Fruit fly (Drosophila melanogaster) whole organism, adult: ENCODE measurements around the gene Decay.

ENCODE experiments used
- CG11617 ChIP-seq: fragments of 200-800 bp; sonication (Bioruptor generic); optimal IDR thresholded peaks from 2 replicates; lab custom pipeline; 2017; ENCODE audit warnings: mild to moderate bottlenecking, missing biosample characterization, missing genetic modification reagents, missing genetic modification characterization
- CG12768 ChIP-seq: fragments of 200-800 bp; sonication (Bioruptor generic); optimal IDR thresholded peaks from 2 replicates; lab custom pipeline; 2017; ENCODE audit warnings: missing biosample characterization, missing genetic modification characterization, mild to moderate bottlenecking, moderate library complexity, missing genetic modification reagents
- CG14711 ChIP-seq: fragments of 200-800 bp; sonication (Bioruptor generic); optimal IDR thresholded peaks from 2 replicates; lab custom pipeline; 2018; ENCODE audit warnings: missing biosample characterization, mild to moderate bottlenecking, missing genetic modification characterization, moderate library complexity
- CG1620 ChIP-seq: fragments of 200-800 bp; sonication (Bioruptor generic); optimal IDR thresholded peaks from 2 replicates; lab custom pipeline; 2016; ENCODE audit warnings: missing biosample characterization, missing genetic modification characterization
- CG33017 ChIP-seq: fragments of 200-800 bp; sonication (Bioruptor generic); optimal IDR thresholded peaks from 2 replicates; lab custom pipeline; 2018; ENCODE audit warnings: missing biosample characterization, mild to moderate bottlenecking, missing genetic modification characterization, moderate library complexity
- CG5204 ChIP-seq: fragments of 200-800 bp; sonication (Bioruptor generic); optimal IDR thresholded peaks from 2 replicates; lab custom pipeline; 2016; ENCODE audit warnings: missing biosample characterization, missing genetic modification characterization
- CG7045 ChIP-seq: fragments of 200-800 bp; sonication (Bioruptor generic); optimal IDR thresholded peaks from 2 replicates; lab custom pipeline; 2017; ENCODE audit warnings: missing biosample characterization, mild to moderate bottlenecking, missing genetic modification characterization
- CG7101 ChIP-seq: fragments of 200-800 bp; sonication (Bioruptor generic); optimal IDR thresholded peaks from 2 replicates; lab custom pipeline; 2018; ENCODE audit warnings: missing biosample characterization, mild to moderate bottlenecking, missing genetic modification characterization, moderate library complexity
- Clk ChIP-seq: fragments of 200-800 bp; sonication (Bioruptor generic); optimal IDR thresholded peaks from 2 replicates; lab custom pipeline; 2017; ENCODE audit warnings: missing biosample characterization, missing genetic modification characterization
- Crg-1 ChIP-seq: fragments of 200-800 bp; sonication (Bioruptor generic); optimal IDR thresholded peaks from 2 replicates; lab custom pipeline; 2016; ENCODE audit warnings: missing biosample characterization, missing genetic modification characterization
- Hr96 ChIP-seq: fragments of 200-800 bp; sonication (Bioruptor generic); optimal IDR thresholded peaks from 2 replicates; lab custom pipeline; 2016; ENCODE audit warnings: missing biosample characterization, missing genetic modification characterization
- Mnt ChIP-seq: fragments of 200-800 bp; sonication (Bioruptor generic); optimal IDR thresholded peaks from 2 replicates; lab custom pipeline; 2016; ENCODE audit warnings: missing biosample characterization, mild to moderate bottlenecking, missing genetic modification characterization
- bab1 ChIP-seq: fragments of 200-800 bp; sonication (Bioruptor generic); optimal IDR thresholded peaks from 3 replicates; lab custom pipeline; 2019; ENCODE audit warnings: missing biosample characterization, mild to moderate bottlenecking, missing genetic modification characterization, moderate library complexity
- cic ChIP-seq: fragments of 200-800 bp; sonication (Bioruptor generic); optimal IDR thresholded peaks from 2 replicates; lab custom pipeline; 2017; ENCODE audit warnings: missing biosample characterization, mild to moderate bottlenecking, missing genetic modification characterization, moderate library complexity
- cnc ChIP-seq, 2 experiments: fragments of >200 bp; optimal IDR thresholded peaks; 2 replicates each; lab custom pipeline; 2017
- kay ChIP-seq: fragments of 200-800 bp; sonication (Bioruptor generic); peaks from one replicate; lab custom pipeline; 2016; ENCODE audit warnings: missing biosample characterization, missing genetic modification characterization, borderline replicate concordance
- ovo ChIP-seq: fragments of 200-800 bp; sonication (Bioruptor generic); optimal IDR thresholded peaks from 2 replicates; lab custom pipeline; 2016; ENCODE audit warnings: missing biosample characterization, missing genetic modification characterization
- pad ChIP-seq: fragments of 200-800 bp; sonication (Bioruptor generic); optimal IDR thresholded peaks from 3 replicates; lab custom pipeline; 2017; ENCODE audit warnings: missing biosample characterization, missing genetic modification characterization, mild to moderate bottlenecking, moderate library complexity, missing genetic modification reagents
- tj ChIP-seq: fragments of 200-800 bp; sonication (Bioruptor generic); optimal IDR thresholded peaks from 3 replicates; lab custom pipeline; 2017; ENCODE audit warnings: missing biosample characterization, mild to moderate bottlenecking, missing genetic modification characterization, moderate library complexity
- toe ChIP-seq: fragments of 200-800 bp; sonication (Bioruptor generic); optimal IDR thresholded peaks from 2 replicates; lab custom pipeline; 2016; ENCODE audit warnings: missing biosample characterization, missing genetic modification characterization

Decay gene

dm6 chr3R:16500919-16501851, at the start of gene Decay:
Decay (minus strand) TSS chr3R:16501050.
- TF ChIP-seq CG12768 (no peak), pad (peak; percentile 94), CG11617 (peak; percentile 33), Hr96 (GFP tag; lab: Kevin White, UChicago) (peak; percentile 26), kay (peak; percentile 53), CG7101 (tag; lab: Kevin White, UChicago) (no peak), CG5204 (GFP tag; lab: Kevin White, UChicago) (no peak)

dm6 chr3R:16545705-16546104, 44.9 kb upstream of the Decay start:
- no peak for TF ChIP-seq CG11617
- TF ChIP-seq Hr96 (GFP tag; lab: Kevin White, UChicago): no peak
- TF ChIP-seq CG12768: no peak
- TF ChIP-seq Mnt (GFP tag; lab: Kevin White, UChicago): no peak
- TF ChIP-seq CG7101 (tag; lab: Kevin White, UChicago): no peak
- no peak for TF ChIP-seq CG5204 (GFP tag; lab: Kevin White, UChicago)
- no peak for TF ChIP-seq CG1620 (GFP tag; lab: Kevin White, UChicago)
- TF ChIP-seq pad: no peak
- no peak for TF ChIP-seq CG33017 (tag; lab: Kevin White, UChicago)
- TF ChIP-seq tj (GFP tag; lab: Kevin White, UChicago): no peak
- TF ChIP-seq ovo: no peak
- no peak for TF ChIP-seq Clk (GFP tag; lab: Kevin White, UChicago)
- TF ChIP-seq CG7045 (GFP tag; lab: Kevin White, UChicago): no peak
- no peak for TF ChIP-seq CG14711 (tag; lab: Kevin White, UChicago)
- TF ChIP-seq cnc (optimal IDR thresholded peaks at IDR 0.05; lab: Kevin White, UChicago): no peak

- TF ChIP-seq CG7101 (tag; lab: Kevin White, UChicago) (no peak), CG1620 (GFP tag; lab: Kevin White, UChicago) (no peak)
These were observed 41.7 kb upstream of the Decay start for dm6 chr3R:16542538-16542937.

dm6 chr3R:16541932-16542331, 41.1 kb upstream of the Decay start:
- TF ChIP-seq CG7045 (GFP tag; lab: Kevin White, UChicago) (no peak), cic (GFP tag; lab: Kevin White, UChicago) (no peak), CG33017 (tag; lab: Kevin White, UChicago) (no peak), CG12768 (no peak), pad (no peak)

- no peak for TF ChIP-seq CG14711 (tag; lab: Kevin White, UChicago)
- no peak for TF ChIP-seq CG12768
- no peak for TF ChIP-seq CG33017 (tag; lab: Kevin White, UChicago)
- no peak for TF ChIP-seq cic (GFP tag; lab: Kevin White, UChicago)
- no peak for TF ChIP-seq Mnt (GFP tag; lab: Kevin White, UChicago)
- no peak for TF ChIP-seq cnc (optimal IDR thresholded peaks at IDR 0.05; lab: Kevin White, UChicago)
- no peak for TF ChIP-seq CG1620 (GFP tag; lab: Kevin White, UChicago)
- TF ChIP-seq CG5204 (GFP tag; lab: Kevin White, UChicago): no peak
- TF ChIP-seq Clk (GFP tag; lab: Kevin White, UChicago): no peak
- TF ChIP-seq CG7045 (GFP tag; lab: Kevin White, UChicago): no peak
- TF ChIP-seq bab1 (GFP tag; lab: Kevin White, UChicago): no peak
- TF ChIP-seq toe (GFP tag; lab: Kevin White, UChicago): no peak
- no peak for TF ChIP-seq CG11617
These were observed 40.4 kb upstream of the Decay start for dm6 chr3R:16541293-16541692.

dm6 chr3R:16538862-16539437, 38.1 kb upstream of the Decay start:
- TF ChIP-seq Hr96 (GFP tag; lab: Kevin White, UChicago): no peak
- TF ChIP-seq CG12768: no peak
- no peak for TF ChIP-seq CG11617
- no peak for TF ChIP-seq cnc (optimal IDR thresholded peaks at IDR 0.05; lab: Kevin White, UChicago)
- TF ChIP-seq Crg-1: no peak
- TF ChIP-seq cic (GFP tag; lab: Kevin White, UChicago): no peak
- no peak for TF ChIP-seq ovo
- TF ChIP-seq pad: no peak
- TF ChIP-seq Clk (GFP tag; lab: Kevin White, UChicago): no peak
- no peak for TF ChIP-seq toe (GFP tag; lab: Kevin White, UChicago)

- TF ChIP-seq CG12768 (no peak), CG1620 (GFP tag; lab: Kevin White, UChicago) (no peak), tj (GFP tag; lab: Kevin White, UChicago) (no peak), Hr96 (GFP tag; lab: Kevin White, UChicago) (no peak)
These were observed 36.5 kb upstream of the Decay start for dm6 chr3R:16537307-16537706.
